Worm (Caenorhabditis elegans) whole organism, L4 larva: Measurements from ENCODE around the gene str-220.

ENCODE experiments used
- F44E2.7 ChIP-seq: fragments of 200-800 bp; sonication (Bioruptor generic); IDR thresholded peaks from 2 replicates; pipeline ENCODE4 v2.1.2; 2022; ENCODE audit warnings: missing genetic modification characterization, missing compliant biosample characterization
- arid-1 ChIP-seq: fragments of 200-800 bp; sonication (Bioruptor generic); conservative IDR thresholded peaks from 2 replicates; pipeline ENCODE4 v1.3.6; 2022; ENCODE audit warnings: missing genetic modification reagents, missing genetic modification characterization, missing compliant biosample characterization
- daf-12 ChIP-seq: fragments of 150-350 bp; optimal IDR thresholded peaks from 2 replicates; lab custom pipeline; 2014; ENCODE audit warnings: missing biosample characterization, missing genetic modification reagents, missing genetic modification characterization
- nhr-11 ChIP-seq: fragments of 150-350 bp; optimal IDR thresholded peaks from 2 replicates; lab custom pipeline; 2014; ENCODE audit warnings: missing biosample characterization, missing genetic modification characterization
- nhr-28 ChIP-seq: fragments of 150-350 bp; optimal IDR thresholded peaks from 2 replicates; lab custom pipeline; 2014; ENCODE audit warnings: missing biosample characterization, missing genetic modification characterization
- snpc-4 ChIP-seq: fragments of 150-350 bp; optimal IDR thresholded peaks from 2 replicates; lab custom pipeline; 2014; ENCODE audit warnings: missing biosample characterization, missing genetic modification characterization
- zag-1 ChIP-seq: fragments of 150-350 bp; optimal IDR thresholded peaks from 2 replicates; lab custom pipeline; 2014; ENCODE audit warnings: missing biosample characterization, missing genetic modification characterization

DNA sequence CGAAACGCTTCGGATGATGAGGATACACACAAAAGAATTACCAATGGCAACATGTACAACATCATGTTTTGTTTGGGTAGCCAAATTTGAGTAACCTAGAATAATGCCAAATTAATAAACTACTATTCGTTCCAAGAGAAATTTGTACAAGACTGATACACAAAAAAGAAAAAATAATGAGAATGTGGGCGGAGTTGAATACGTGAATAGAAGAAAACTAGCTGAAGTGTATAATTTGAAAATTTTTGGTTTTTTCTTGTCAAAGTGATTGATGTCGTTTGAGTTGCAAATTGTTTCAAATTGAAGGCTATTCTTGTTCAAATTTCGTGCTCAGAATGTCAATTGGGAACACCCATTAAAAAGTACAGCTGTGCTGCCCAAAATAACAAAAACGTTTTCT, 20.6 kb upstream of the str-220 start, which contains the start of gene R13A1.5:
- TF ChIP-seq snpc-4 (tag; lab: Kevin White, UChicago) (no peak), F44E2.7 (GFP tag; lab: Robert Waterston, UW) (no peak), nhr-28 (tag; lab: Kevin White, UChicago) (no peak), nhr-11 (no peak), zag-1 (no peak), arid-1 (GFP tag; lab: Robert Waterston, UW) (no peak), daf-12 (no peak)
